Worm (Caenorhabditis elegans) whole organism, mixed stage, embryonic: ENCODE measurements around the gene trxr-2.

ENCODE experiments used
- M03D4.4 ChIP-seq: sonication (generic microtip); optimal IDR thresholded peaks from 2 replicates; lab custom pipeline; 2017; ENCODE audit warnings: mild to moderate bottlenecking, missing genetic modification characterization, missing compliant biosample characterization
- blmp-1 ChIP-seq: fragments of 150-350 bp; optimal IDR thresholded peaks from 2 replicates; lab custom pipeline; 2014; ENCODE audit warnings: missing biosample characterization, missing genetic modification characterization
- ceh-39 ChIP-seq: fragments of 150-350 bp; optimal IDR thresholded peaks from 2 replicates; lab custom pipeline; 2014; ENCODE audit warnings: missing biosample characterization, missing genetic modification characterization
- ceh-43 ChIP-seq: fragments of 200-800 bp; sonication (Bioruptor generic); optimal IDR thresholded peaks from 2 replicates; lab custom pipeline; 2018; ENCODE audit warnings: mild to moderate bottlenecking, missing genetic modification characterization, moderate library complexity, missing compliant biosample characterization
- ces-1 ChIP-seq: fragments of 150-350 bp; optimal IDR thresholded peaks from 2 replicates; lab custom pipeline; 2014; ENCODE audit warnings: missing biosample characterization, missing genetic modification reagents, missing genetic modification characterization
- cnd-1 ChIP-seq: fragments of 200-800 bp; sonication (Bioruptor generic); optimal IDR thresholded peaks from 2 replicates; lab custom pipeline; 2018; ENCODE audit warnings: mild to moderate bottlenecking, missing genetic modification characterization, missing compliant biosample characterization
- drap-1 ChIP-seq: fragments of 200-800 bp; sonication (Bioruptor generic); optimal IDR thresholded peaks from 3 replicates; lab custom pipeline; 2018; ENCODE audit warnings: mild to moderate bottlenecking, missing genetic modification characterization, missing compliant biosample characterization
- elt-1 ChIP-seq: sonication (generic microtip); optimal IDR thresholded peaks from 2 replicates; lab custom pipeline; 2017; ENCODE audit warnings: missing genetic modification characterization, mild to moderate bottlenecking, missing compliant biosample characterization, antibody characterized with exemption, moderate library complexity, borderline replicate concordance; ENCODE audit not compliant: insufficient read depth
- elt-3 ChIP-seq: fragments of 150-350 bp; optimal IDR thresholded peaks from 2 replicates; lab custom pipeline; 2014; ENCODE audit warnings: missing biosample characterization, missing genetic modification characterization
- flh-1 ChIP-seq: fragments of 200-800 bp; sonication (Bioruptor generic); optimal IDR thresholded peaks from 2 replicates; lab custom pipeline; 2018; ENCODE audit warnings: mild to moderate bottlenecking, missing genetic modification characterization, moderate library complexity, missing compliant biosample characterization
- ham-2 ChIP-seq: fragments of 200-800 bp; sonication (Bioruptor generic); optimal IDR thresholded peaks from 2 replicates; lab custom pipeline; 2018; ENCODE audit warnings: mild to moderate bottlenecking, missing genetic modification characterization, missing compliant biosample characterization
- hlh-1 ChIP-seq: fragments of 150-350 bp; optimal IDR thresholded peaks from 2 replicates; lab custom pipeline; 2014; ENCODE audit warnings: missing biosample characterization, missing genetic modification reagents, missing genetic modification characterization
- lin-32 ChIP-seq: fragments of 200-800 bp; sonication (Bioruptor generic); optimal IDR thresholded peaks from 2 replicates; lab custom pipeline; 2018; ENCODE audit warnings: mild to moderate bottlenecking, missing genetic modification characterization, missing compliant biosample characterization
- lsy-2 ChIP-seq: fragments of 150-350 bp; optimal IDR thresholded peaks from 2 replicates; lab custom pipeline; 2014; ENCODE audit warnings: missing biosample characterization, missing genetic modification characterization
- mab-5 ChIP-seq: fragments of 150-350 bp; optimal IDR thresholded peaks from 2 replicates; lab custom pipeline; 2014; ENCODE audit warnings: missing biosample characterization, missing genetic modification characterization
- mep-1 ChIP-seq: fragments of 150-350 bp; optimal IDR thresholded peaks from 2 replicates; lab custom pipeline; 2017; ENCODE audit warnings: missing biosample characterization, missing genetic modification reagents, missing genetic modification characterization, inconsistent platforms
- mls-2 ChIP-seq: sonication (generic microtip); optimal IDR thresholded peaks from 2 replicates; lab custom pipeline; 2016; ENCODE audit warnings: mild to moderate bottlenecking, missing genetic modification characterization, moderate library complexity, missing compliant biosample characterization
- nhr-12 ChIP-seq: fragments of 150-350 bp; optimal IDR thresholded peaks from 2 replicates; lab custom pipeline; 2014; ENCODE audit warnings: missing biosample characterization, missing genetic modification characterization
- nhr-2 ChIP-seq: fragments of 150-350 bp; optimal IDR thresholded peaks from 2 replicates; lab custom pipeline; 2014; ENCODE audit warnings: missing biosample characterization, missing genetic modification characterization
- nhr-237 ChIP-seq: fragments of 150-350 bp; optimal IDR thresholded peaks from 2 replicates; lab custom pipeline; 2014; ENCODE audit warnings: missing biosample characterization, missing genetic modification characterization
- nhr-28 ChIP-seq: fragments of 150-350 bp; optimal IDR thresholded peaks from 2 replicates; lab custom pipeline; 2014; ENCODE audit warnings: missing biosample characterization, missing genetic modification characterization
- nhr-76 ChIP-seq: sonication (generic microtip); optimal IDR thresholded peaks from 2 replicates; lab custom pipeline; 2017; ENCODE audit warnings: missing biosample characterization, missing genetic modification characterization
- snpc-4 ChIP-seq: fragments of 150-350 bp; optimal IDR thresholded peaks from 2 replicates; lab custom pipeline; 2014; ENCODE audit warnings: missing biosample characterization, missing genetic modification characterization
- sptf-1 ChIP-seq: sonication (generic microtip); optimal IDR thresholded peaks from 2 replicates; lab custom pipeline; 2017; ENCODE audit warnings: mild to moderate bottlenecking, missing genetic modification characterization, moderate library complexity, missing compliant biosample characterization
- tbx-8 ChIP-seq: fragments of 200-800 bp; sonication (Bioruptor generic); optimal IDR thresholded peaks from 2 replicates; lab custom pipeline; 2018; ENCODE audit warnings: mild to moderate bottlenecking, missing genetic modification characterization, moderate library complexity, missing compliant biosample characterization
- unc-120 ChIP-seq: sonication (generic microtip); optimal IDR thresholded peaks from 2 replicates; lab custom pipeline; 2017; ENCODE audit warnings: missing genetic modification characterization, missing compliant biosample characterization; ENCODE audit not compliant: poor library complexity, severe bottlenecking
- unc-39 ChIP-seq: fragments of 150-350 bp; optimal IDR thresholded peaks from 2 replicates; lab custom pipeline; 2014; ENCODE audit warnings: missing biosample characterization, missing genetic modification characterization
- unc-62 ChIP-seq: fragments of 150-350 bp; optimal IDR thresholded peaks from 2 replicates; lab custom pipeline; 2014; ENCODE audit warnings: missing biosample characterization, missing genetic modification reagents, missing genetic modification characterization
- ztf-11 ChIP-seq: fragments of 150-350 bp; optimal IDR thresholded peaks from 2 replicates; lab custom pipeline; 2014; ENCODE audit warnings: missing biosample characterization, missing genetic modification characterization

trxr-2 gene

DNA sequence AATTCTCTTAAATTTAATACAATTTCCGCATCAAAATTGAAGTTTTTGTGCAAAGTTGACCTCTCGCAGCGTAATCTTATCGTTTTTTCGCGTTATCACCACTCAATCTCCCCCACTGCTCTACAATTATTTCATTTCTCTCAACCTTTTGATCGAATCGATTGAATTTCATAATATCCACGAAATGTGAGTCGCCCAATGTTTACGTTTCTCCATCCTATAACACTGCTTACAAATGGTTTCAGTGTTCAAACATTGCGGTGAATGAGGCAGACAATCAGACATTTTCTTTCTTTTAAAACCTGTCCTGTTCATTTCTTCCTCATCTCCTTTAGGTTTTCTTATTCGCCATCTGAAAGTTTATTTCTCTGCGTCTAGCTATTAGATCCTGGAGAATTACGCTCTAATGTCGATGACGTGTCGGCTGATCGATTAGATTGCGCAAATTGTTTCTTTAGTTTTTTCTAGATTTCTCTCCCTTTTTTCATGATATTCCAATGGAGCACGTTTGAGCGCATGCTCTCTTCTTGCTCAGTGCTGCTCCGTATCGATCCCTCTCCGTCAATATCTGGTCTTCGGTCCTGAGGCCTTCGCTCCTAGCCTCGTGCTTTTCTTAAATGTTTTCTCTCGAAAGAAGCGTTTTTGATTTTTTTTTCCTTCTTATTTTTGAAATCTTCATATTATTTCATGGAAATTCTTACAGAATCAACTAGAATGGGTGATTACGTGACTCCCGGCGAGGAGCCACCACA lies 8.5 kb upstream of the trxr-2 start, which contains the start of gene unc-32:
Gene unc-32 (plus strand): TSS at position 702 of the 752 bp plus-strand sequence.
- TF ChIP-seq ces-1 (GFP tag; lab: Kevin White, UChicago) (peak; percentile 51), lin-32 (GFP tag; lab: Kevin White, UChicago) (no peak), snpc-4 (tag; lab: Kevin White, UChicago) (no peak), nhr-28 (no peak), hlh-1 (no peak), unc-39 (no peak), nhr-76 (no peak), ceh-43 (GFP tag; lab: Kevin White, UChicago) (no peak), ztf-11 (tag; lab: Kevin White, UChicago) (no peak), ceh-39 (tag; lab: Kevin White, UChicago) (peak; percentile 5), lsy-2 (tag; lab: Kevin White, UChicago) (peak; percentile 8), flh-1 (GFP tag; lab: Kevin White, UChicago) (no peak), unc-62 (GFP tag; lab: Kevin White, UChicago) (peak; percentile 2), unc-120 (tag; lab: Kevin White, UChicago) (no peak), sptf-1 (tag; lab: Kevin White, UChicago) (no peak), tbx-8 (GFP tag; lab: Kevin White, UChicago) (no peak), ham-2 (GFP tag; lab: Kevin White, UChicago) (no peak), mls-2 (no peak), elt-3 (no peak), mep-1 (peak; percentile 21)

- TF ChIP-seq elt-3 (no peak), hlh-1 (no peak), unc-120 (tag; lab: Kevin White, UChicago) (no peak), ham-2 (GFP tag; lab: Kevin White, UChicago) (no peak), M03D4.4 (no peak), ztf-11 (tag; lab: Kevin White, UChicago) (no peak), nhr-237 (no peak), flh-1 (GFP tag; lab: Kevin White, UChicago) (no peak)
These were observed 3.4 kb upstream of the trxr-2 start for ce11 chrIII:8910139-8910538.

DNA sequence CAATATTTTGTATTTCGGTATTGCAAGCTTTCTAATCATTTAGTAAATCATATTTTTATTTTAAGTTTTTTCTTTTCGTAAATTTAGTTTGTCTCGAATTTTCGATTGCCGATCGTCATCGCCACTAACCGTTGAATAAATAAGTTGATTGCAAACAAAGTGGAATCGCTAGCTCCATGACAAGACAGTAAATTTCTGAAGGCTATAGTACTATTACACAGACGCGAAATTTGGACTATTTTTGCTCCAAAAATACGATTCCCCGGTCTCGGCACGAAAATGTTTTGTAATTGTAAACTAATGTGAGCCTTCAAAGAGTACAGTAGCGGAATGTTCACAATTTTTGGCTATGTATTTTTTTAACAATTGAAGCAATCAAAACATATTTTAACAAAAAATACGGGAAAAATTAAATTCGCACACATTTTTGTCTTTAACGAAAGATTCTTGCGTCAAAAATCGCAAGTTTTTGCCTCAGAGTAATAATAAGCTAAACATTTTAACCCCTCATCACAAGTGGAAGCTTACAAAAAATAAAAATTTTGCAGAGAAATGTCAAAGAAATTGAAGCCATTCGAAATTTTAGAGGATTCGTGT lies 1.9 kb upstream of the trxr-2 start, which contains the start of gene tpk-1:
Gene tpk-1 (plus strand): TSS at position 547 of the 597 bp plus-strand sequence.
- TF ChIP-seq unc-39 (no peak), drap-1 (no peak), flh-1 (GFP tag; lab: Kevin White, UChicago) (no peak)

DNA sequence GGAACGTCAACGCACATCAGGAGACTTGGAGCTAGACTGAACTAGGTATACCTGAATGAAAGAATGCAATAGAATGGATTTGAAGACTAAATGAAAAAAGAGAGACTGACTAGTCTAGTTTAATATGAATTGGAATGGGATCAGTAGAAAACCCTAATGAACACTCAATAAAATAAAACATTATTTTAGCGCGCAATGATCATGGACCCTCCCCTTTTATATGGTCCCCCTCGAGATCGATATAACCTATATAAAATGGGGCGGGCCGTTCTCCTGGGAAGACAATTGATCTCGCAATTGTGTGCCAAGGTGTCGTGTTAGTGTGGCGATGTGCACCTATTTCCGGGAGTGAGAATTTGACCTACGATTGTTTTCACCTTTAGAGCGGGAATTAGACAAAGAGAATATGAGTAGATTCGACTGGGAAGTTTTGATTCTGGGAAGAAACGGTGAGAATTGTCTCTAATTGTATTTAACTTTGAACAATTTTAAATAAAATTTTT lies 4.4 kb downstream of the trxr-2 start, which contains the start of gene cdc-25.3:
Gene cdc-25.3 (minus strand): TSS at position 51 of the 503 bp plus-strand sequence.
- TF ChIP-seq drap-1: no peak
- no peak for TF ChIP-seq ham-2 (GFP tag; lab: Kevin White, UChicago)
- no peak for TF ChIP-seq cnd-1 (tag; lab: Kevin White, UChicago)
- TF ChIP-seq mab-5: no peak
- TF ChIP-seq lsy-2 (tag; lab: Kevin White, UChicago): no peak
- no peak for TF ChIP-seq tbx-8 (GFP tag; lab: Kevin White, UChicago)
- no peak for TF ChIP-seq nhr-12
- no peak for TF ChIP-seq hlh-1
- no peak for TF ChIP-seq unc-39
- no peak for TF ChIP-seq elt-1 (tag; lab: Kevin White, UChicago)
- TF ChIP-seq lin-32 (GFP tag; lab: Kevin White, UChicago): no peak
- no peak for TF ChIP-seq ztf-11 (tag; lab: Kevin White, UChicago)
- no peak for TF ChIP-seq ces-1 (GFP tag; lab: Kevin White, UChicago)
- TF ChIP-seq nhr-237: no peak
- TF ChIP-seq nhr-28: no peak
- TF ChIP-seq ceh-39 (tag; lab: Kevin White, UChicago): no peak
- no peak for TF ChIP-seq blmp-1
- no peak for TF ChIP-seq nhr-2

ce11 chrIII:8919784-8920183 lies 6.2 kb downstream of the trxr-2 start, which contains the start of gene ZK637.15:
Gene ZK637.15, plus strand, starts transcription at chrIII:8920084.
- TF ChIP-seq snpc-4 (tag; lab: Kevin White, UChicago): no peak
- TF ChIP-seq elt-3: no peak
- TF ChIP-seq ztf-11 (tag; lab: Kevin White, UChicago): no peak
- TF ChIP-seq nhr-12: no peak
- TF ChIP-seq lin-32 (GFP tag; lab: Kevin White, UChicago): no peak
- no peak for TF ChIP-seq tbx-8 (GFP tag; lab: Kevin White, UChicago)
- no peak for TF ChIP-seq cnd-1 (tag; lab: Kevin White, UChicago)
- TF ChIP-seq hlh-1: no peak
- TF ChIP-seq M03D4.4: no peak
- no peak for TF ChIP-seq mls-2
- TF ChIP-seq unc-39: no peak
- TF ChIP-seq sptf-1 (tag; lab: Kevin White, UChicago): no peak
- TF ChIP-seq elt-1 (tag; lab: Kevin White, UChicago): no peak
- TF ChIP-seq blmp-1: no peak
- TF ChIP-seq ham-2 (GFP tag; lab: Kevin White, UChicago): no peak
- no peak for TF ChIP-seq nhr-28
- no peak for TF ChIP-seq mab-5
- TF ChIP-seq ceh-39 (tag; lab: Kevin White, UChicago): no peak
- no peak for TF ChIP-seq mep-1
